Fruit fly (Drosophila melanogaster) whole organism, embryonic: ENCODE results near the gene Rab7.
A peak's percentile ranks its signal among the peaks of the same experiment; 100 is the strongest.

Source experiments
- Ada2b ChIP-seq: fragments of 200-800 bp; sonication (Bioruptor generic); IDR thresholded peaks from 2 replicates; pipeline ENCODE4 v1.3.6; 2022; ENCODE audit warnings: missing biosample characterization, missing genetic modification characterization
- Atf-2 ChIP-seq: fragments of 200-800 bp; sonication (Bioruptor generic); optimal IDR thresholded peaks from 2 replicates; lab custom pipeline; 2016; ENCODE audit warnings: missing biosample characterization, missing genetic modification characterization
- Blimp-1 ChIP-seq: fragments of 200-800 bp; sonication (Bioruptor generic); optimal IDR thresholded peaks from 3 replicates; lab custom pipeline; 2018; ENCODE audit warnings: missing biosample characterization, missing genetic modification characterization, mild to moderate bottlenecking, moderate library complexity, missing genetic modification reagents
- CG1233 ChIP-seq: fragments of 200-800 bp; sonication (Bioruptor generic); optimal IDR thresholded peaks from 4 replicates; lab custom pipeline; 2018; ENCODE audit warnings: missing biosample characterization, mild to moderate bottlenecking, missing genetic modification characterization
- CG12769 ChIP-seq: fragments of 200-800 bp; sonication (Bioruptor generic); optimal IDR thresholded peaks from 2 replicates; lab custom pipeline; 2019; ENCODE audit warnings: missing biosample characterization, mild to moderate bottlenecking, missing genetic modification characterization, moderate library complexity
- CG15269 ChIP-seq: fragments of 200-800 bp; sonication (Bioruptor generic); optimal IDR thresholded peaks from 2 replicates; lab custom pipeline; 2018; ENCODE audit warnings: missing biosample characterization, mild to moderate bottlenecking, missing genetic modification characterization, moderate library complexity
- CG16863 ChIP-seq: fragments of 200-800 bp; sonication (Bioruptor generic); optimal IDR thresholded peaks from 3 replicates; lab custom pipeline; 2016; ENCODE audit warnings: missing biosample characterization, missing genetic modification characterization
- CG17568 ChIP-seq: fragments of 200-800 bp; sonication (Bioruptor generic); optimal IDR thresholded peaks from 2 replicates; lab custom pipeline; 2018; ENCODE audit warnings: missing biosample characterization, mild to moderate bottlenecking, missing genetic modification characterization, moderate library complexity
- CG1832 ChIP-seq: fragments of 200-800 bp; sonication (Bioruptor generic); optimal IDR thresholded peaks from 2 replicates; lab custom pipeline; 2017; ENCODE audit warnings: missing biosample characterization, mild to moderate bottlenecking, missing genetic modification characterization, inconsistent platforms
- CG18599 ChIP-seq: fragments of 200-800 bp; sonication (Bioruptor generic); optimal IDR thresholded peaks from 3 replicates; lab custom pipeline; 2017; ENCODE audit warnings: missing biosample characterization, missing genetic modification characterization, mild to moderate bottlenecking, moderate library complexity, missing genetic modification reagents
- CG2678 ChIP-seq: fragments of 200-800 bp; sonication (Bioruptor generic); optimal IDR thresholded peaks from 3 replicates; lab custom pipeline; 2019; ENCODE audit warnings: missing biosample characterization, mild to moderate bottlenecking, missing genetic modification characterization, moderate library complexity
- CG43689 ChIP-seq: fragments of 200-800 bp; sonication (Bioruptor generic); IDR thresholded peaks from 2 replicates; pipeline ENCODE4 v1.3.6; 2022; ENCODE audit warnings: missing biosample characterization, missing genetic modification characterization
- CG4404 ChIP-seq: fragments of 200-800 bp; sonication (Bioruptor generic); IDR thresholded peaks from 2 replicates; pipeline ENCODE4 v1.3.6; 2022; ENCODE audit warnings: missing biosample characterization, missing genetic modification characterization
- CG6254 ChIP-seq: fragments of 200-800 bp; sonication (Bioruptor generic); optimal IDR thresholded peaks from 3 replicates; lab custom pipeline; 2017; ENCODE audit warnings: mild to moderate bottlenecking, missing biosample characterization, missing genetic modification reagents, missing genetic modification characterization
- CG6854 ChIP-seq: fragments of 200-800 bp; sonication (Bioruptor generic); optimal IDR thresholded peaks from 3 replicates; lab custom pipeline; 2017; ENCODE audit warnings: missing biosample characterization, mild to moderate bottlenecking, missing genetic modification characterization
- CG7271 ChIP-seq: fragments of 200-800 bp; sonication (Bioruptor generic); optimal IDR thresholded peaks from 2 replicates; lab custom pipeline; 2018; ENCODE audit warnings: missing biosample characterization, mild to moderate bottlenecking, missing genetic modification characterization, moderate library complexity
- CG7556 ChIP-seq: fragments of 200-800 bp; sonication (Bioruptor generic); optimal IDR thresholded peaks from 2 replicates; lab custom pipeline; 2017; ENCODE audit warnings: missing biosample characterization, mild to moderate bottlenecking, missing genetic modification characterization
- CG8388 ChIP-seq: fragments of 200-800 bp; sonication (Bioruptor generic); optimal IDR thresholded peaks from 2 replicates; lab custom pipeline; 2019; ENCODE audit warnings: missing biosample characterization, mild to moderate bottlenecking, missing genetic modification characterization, moderate library complexity
- CrebB ChIP-seq: fragments of 200-800 bp; sonication (Bioruptor generic); optimal IDR thresholded peaks from 3 replicates; lab custom pipeline; 2018; ENCODE audit warnings: missing biosample characterization, mild to moderate bottlenecking, missing genetic modification characterization
- D ChIP-seq, 2 experiments: fragments of 200-800 bp in 1 of 2; fragments of >200 bp in 1 of 2; sonication (Bioruptor generic) in 1 of 2; optimal IDR thresholded peaks; 2 replicates in 1 of 2; 3 replicates in 1 of 2; lab custom pipeline; 2017; ENCODE audit warnings: mild to moderate bottlenecking in 1 of 2, missing biosample characterization in 1 of 2, missing genetic modification characterization in 1 of 2, missing genetic modification reagents in 1 of 2
- Dfd ChIP-seq, 2 experiments: fragments of >200 bp; optimal IDR thresholded peaks; 2 replicates each; lab custom pipeline; 2017; ENCODE audit warnings: missing biosample characterization in 2 of 2, missing genetic modification characterization in 2 of 2
- Ets65A ChIP-seq: fragments of 200-800 bp; sonication (Bioruptor generic); peaks from one replicate; lab custom pipeline; 2016; ENCODE audit warnings: missing biosample characterization, missing genetic modification characterization
- HHEX ChIP-seq: fragments of 200-800 bp; sonication (Bioruptor generic); optimal IDR thresholded peaks from 3 replicates; lab custom pipeline; 2017; ENCODE audit warnings: missing biosample characterization, mild to moderate bottlenecking, missing genetic modification characterization, missing genetic modification reagents
- HLH54F ChIP-seq: fragments of 200-800 bp; sonication (Bioruptor generic); optimal IDR thresholded peaks from 3 replicates; lab custom pipeline; 2016; ENCODE audit warnings: missing biosample characterization, missing genetic modification characterization
- Lhr ChIP-seq: fragments of 200-800 bp; sonication (Bioruptor generic); optimal IDR thresholded peaks from 3 replicates; lab custom pipeline; 2017; ENCODE audit warnings: mild to moderate bottlenecking, missing biosample characterization, missing genetic modification reagents, missing genetic modification characterization
- Meics ChIP-seq: fragments of 200-800 bp; sonication (Bioruptor generic); optimal IDR thresholded peaks from 2 replicates; lab custom pipeline; 2017; ENCODE audit warnings: missing biosample characterization, mild to moderate bottlenecking, missing genetic modification characterization
- Myb ChIP-seq: fragments of 200-800 bp; sonication (Bioruptor generic); optimal IDR thresholded peaks from 2 replicates; lab custom pipeline; 2016; ENCODE audit warnings: missing biosample characterization, missing genetic modification characterization
- NK7.1 ChIP-seq: fragments of 200-800 bp; sonication (Bioruptor generic); optimal IDR thresholded peaks from 3 replicates; lab custom pipeline; 2016; ENCODE audit warnings: missing biosample characterization, missing genetic modification characterization
- Ravus ChIP-seq: fragments of 200-800 bp; sonication (Bioruptor generic); IDR thresholded peaks from 2 replicates; pipeline ENCODE4 v1.3.6; 2022; ENCODE audit warnings: missing biosample characterization, missing genetic modification characterization
- Sox100B ChIP-seq: fragments of 200-800 bp; sonication (Bioruptor generic); optimal IDR thresholded peaks from 3 replicates; lab custom pipeline; 2018; ENCODE audit warnings: missing biosample characterization, mild to moderate bottlenecking, missing genetic modification characterization
- Tbp ChIP-seq: fragments of >200 bp; optimal IDR thresholded peaks from 2 replicates; lab custom pipeline; 2018; ENCODE audit warnings: missing biosample characterization, missing genetic modification characterization
- ap ChIP-seq: fragments of 200-800 bp; sonication (Bioruptor generic); IDR thresholded peaks from 2 replicates; pipeline ENCODE4 v1.3.6; 2022; ENCODE audit warnings: missing biosample characterization, missing genetic modification characterization
- bbx ChIP-seq: fragments of 200-800 bp; sonication (Bioruptor generic); IDR thresholded peaks from 2 replicates; pipeline ENCODE4 v1.3.6; 2022; ENCODE audit warnings: missing biosample characterization, missing genetic modification characterization; ENCODE audit not compliant: partially characterized antibody
- cwo ChIP-seq: fragments of 200-800 bp; sonication (Bioruptor generic); optimal IDR thresholded peaks from 3 replicates; lab custom pipeline; 2017; ENCODE audit warnings: missing biosample characterization, missing genetic modification characterization, mild to moderate bottlenecking, moderate library complexity, missing genetic modification reagents
- dan ChIP-seq: fragments of 200-800 bp; sonication (Bioruptor generic); IDR thresholded peaks from 2 replicates; pipeline ENCODE4 v1.3.6; 2022; ENCODE audit warnings: missing biosample characterization, missing genetic modification characterization
- gcm2 ChIP-seq: fragments of 200-800 bp; sonication (Bioruptor generic); optimal IDR thresholded peaks from 2 replicates; lab custom pipeline; 2016; ENCODE audit warnings: missing biosample characterization, missing genetic modification characterization
- insv ChIP-seq, 2 experiments: fragments of 200-800 bp; sonication (Bioruptor generic); optimal IDR thresholded peaks; 3 replicates each; lab custom pipeline; 2016 to 2018; ENCODE audit warnings: missing biosample characterization in 2 of 2, missing genetic modification characterization in 2 of 2
- luna ChIP-seq: fragments of 200-800 bp; sonication (Bioruptor generic); optimal IDR thresholded peaks from 2 replicates; lab custom pipeline; 2016; ENCODE audit warnings: missing biosample characterization, missing genetic modification characterization
- pan ChIP-seq, 4 experiments: fragments of >200 bp in 3 of 4; fragments of 200-800 bp in 1 of 4; sonication (Bioruptor generic) in 1 of 4; optimal IDR thresholded peaks in 3 of 4; IDR thresholded peaks in 1 of 4; 2 replicates each; pipeline versions ENCODE4 v1.3.6 to Lab custom; 2017 to 2022; ENCODE audit warnings: missing biosample characterization in 2 of 4, missing genetic modification characterization in 2 of 4, mixed read lengths in 1 of 4
- prd ChIP-seq, 3 experiments: fragments of >200 bp in 2 of 3; fragments of 200-800 bp in 1 of 3; sonication (Bioruptor generic) in 1 of 3; optimal IDR thresholded peaks in 2 of 3; IDR thresholded peaks in 1 of 3; 2 replicates in 2 of 3; 3 replicates in 1 of 3; pipeline versions ENCODE4 v1.3.6 to Lab custom; 2017 to 2022; ENCODE audit warnings: missing biosample characterization in 1 of 3, missing genetic modification characterization in 1 of 3
- sens-2 ChIP-seq: fragments of 200-800 bp; sonication (Bioruptor generic); IDR thresholded peaks from 2 replicates; pipeline ENCODE4 v1.3.6; 2022; ENCODE audit warnings: missing biosample characterization, missing genetic modification characterization
- seq ChIP-seq: fragments of 200-800 bp; sonication (Bioruptor generic); IDR thresholded peaks from 2 replicates; pipeline ENCODE4 v1.3.6; 2022; ENCODE audit warnings: missing biosample characterization, missing genetic modification characterization
- sob ChIP-seq: fragments of 200-800 bp; sonication (Bioruptor generic); IDR thresholded peaks from 2 replicates; pipeline ENCODE4 v1.3.6; 2022; ENCODE audit warnings: missing biosample characterization, missing genetic modification characterization
- tap ChIP-seq: fragments of 200-800 bp; optimal IDR thresholded peaks from 3 replicates; lab custom pipeline; 2019; ENCODE audit warnings: missing biosample characterization, mild to moderate bottlenecking, missing genetic modification characterization, moderate library complexity
- ttk ChIP-seq: fragments of 200-800 bp; sonication (Bioruptor generic); IDR thresholded peaks from 2 replicates; pipeline ENCODE4 v2.1.2; 2022; ENCODE audit warnings: missing biosample characterization, missing genetic modification characterization
- tx ChIP-seq: fragments of 200-800 bp; sonication (Bioruptor generic); optimal IDR thresholded peaks from 2 replicates; lab custom pipeline; 2016; ENCODE audit warnings: missing biosample characterization, missing genetic modification characterization
- usp ChIP-seq: fragments of >200 bp; optimal IDR thresholded peaks from 2 replicates; lab custom pipeline; 2017; ENCODE audit warnings: missing biosample characterization, missing genetic modification characterization
- wor ChIP-seq: fragments of 200-800 bp; sonication (Bioruptor generic); IDR thresholded peaks from 2 replicates; pipeline ENCODE4 v1.3.6; 2022; ENCODE audit warnings: missing biosample characterization, missing genetic modification characterization

Rab7 gene

dm6 chr3R:24010637-24011214, 17.9 kb downstream of the Rab7 start (continued):
- TF ChIP-seq Blimp-1 (GFP tag; lab: Kevin White, UChicago) (peak; percentile 53), CG4404 (peak; percentile 33), tap (tag; lab: Kevin White, UChicago) (peak; percentile 62), Dfd (GFP tag; optimal IDR thresholded peaks at IDR 0.05; lab: Kevin White, UChicago) (no peak), CG8388 (GFP tag; lab: Kevin White, UChicago) (peak; percentile 30), luna (GFP tag; lab: Kevin White, UChicago) (no peak), HLH54F (GFP tag; lab: Kevin White, UChicago) (no peak), CG17568 (GFP tag; lab: Kevin White, UChicago) (peak; percentile 18), Myb (GFP tag; lab: Kevin White, UChicago) (peak; percentile 10), Meics (GFP tag; lab: Kevin White, UChicago) (peak; percentile 69), usp (GFP tag; lab: Kevin White, UChicago) (no peak), Ravus (GFP tag; lab: Robert Waterston, UW) (peak; percentile 36), CG6254 (GFP tag; lab: Kevin White, UChicago) (no peak), CG43689 (no peak), HHEX (peak; percentile 55), CG1832 (GFP tag; lab: Kevin White, UChicago) (no peak), seq (GFP tag; lab: Robert Waterston, UW) (peak; percentile 79), Ets65A (GFP tag; lab: Kevin White, UChicago) (peak; percentile 52), CG6854 (peak; percentile 36), Lhr (no peak), wor (no peak), pan (optimal IDR thresholded peaks at IDR 0.05; lab: Kevin White, UChicago) (no peak), pan (GFP tag; optimal IDR thresholded peaks at IDR 0.05 in 1 of 2, IDR thresholded peaks at IDR 0.05 in 1 of 2) (peak in 1 of 2 experiments; percentile 76), tx (no peak), bbx (GFP tag; lab: Robert Waterston, UW) (no peak), sob (GFP tag; lab: Robert Waterston, UW) (peak; percentile 53; the same call in 1 of the 2 replicates), ap (peak; percentile 35; the same call in 1 of the 2 replicates), CG16863 (GFP tag; lab: Kevin White, UChicago) (no peak), CG7556 (peak; percentile 75), Atf-2 (GFP tag; lab: Kevin White, UChicago) (no peak), CG1233 (GFP tag; lab: Kevin White, UChicago) (peak; percentile 27), dan (no peak), cwo (GFP tag; lab: Kevin White, UChicago) (peak; percentile 57), insv (GFP tag; optimal IDR thresholded peaks at IDR 0.05; lab: Kevin White, UChicago) (no peak), gcm2 (GFP tag; lab: Kevin White, UChicago) (no peak), D (optimal IDR thresholded peaks at IDR 0.05; lab: Kevin White, UChicago) (no peak), D (GFP tag; optimal IDR thresholded peaks at IDR 0.05; lab: Kevin White, UChicago) (no peak), Tbp (GFP tag; lab: Kevin White, UChicago) (no peak), CG2678 (tag; lab: Kevin White, UChicago) (peak; percentile 69), CrebB (tag; lab: Kevin White, UChicago) (peak; percentile 30), CG12769 (tag; lab: Kevin White, UChicago) (peak; percentile 72), CG15269 (peak; percentile 78), CG7271 (tag; lab: Kevin White, UChicago) (no peak), Ada2b (GFP tag; lab: Robert Waterston, UW) (peak; percentile 78), ttk (GFP tag; lab: Robert Waterston, UW) (peak; percentile 55; the same call in 1 of the 2 replicates), sens-2 (no peak), CG18599 (peak; percentile 84), prd (optimal IDR thresholded peaks at IDR 0.05; lab: Kevin White, UChicago) (no peak), prd (GFP tag; IDR thresholded peaks at IDR 0.05; lab: Robert Waterston, UW) (peak; percentile 75), NK7.1 (no peak), Sox100B (GFP tag; lab: Kevin White, UChicago) (peak; percentile 18)
